Worm (Caenorhabditis elegans) whole organism, L1 larva: Measurements from ENCODE around the gene srd-2.

Experiments used
- aha-1 ChIP-seq: fragments of 150-350 bp; optimal IDR thresholded peaks from 2 replicates; lab custom pipeline; 2014; ENCODE audit warnings: missing biosample characterization, missing genetic modification characterization
- ama-1 ChIP-seq: fragments of 150-350 bp; optimal IDR thresholded peaks from 2 replicates; lab custom pipeline; 2014
- ceh-8 ChIP-seq: fragments of 200-800 bp; sonication (Bioruptor generic); optimal IDR thresholded peaks from 2 replicates; lab custom pipeline; 2018; ENCODE audit warnings: mild to moderate bottlenecking, missing genetic modification characterization, moderate library complexity, missing compliant biosample characterization
- ces-1 ChIP-seq: fragments of 150-350 bp; optimal IDR thresholded peaks from 2 replicates; lab custom pipeline; 2014; ENCODE audit warnings: missing biosample characterization, missing genetic modification reagents, missing genetic modification characterization
- dpl-1 ChIP-seq, 3 experiments: fragments of 150-350 bp in 2 of 3; sonication (generic microtip) in 1 of 3; optimal IDR thresholded peaks; 2 replicates each; lab custom pipeline; 2014 to 2017; ENCODE audit warnings: missing biosample characterization in 3 of 3, missing genetic modification characterization in 3 of 3, missing genetic modification reagents in 3 of 3
- elt-3 ChIP-seq, 6 experiments: fragments of 150-350 bp in 1 of 6; sonication (generic microtip); optimal IDR thresholded peaks; 2 replicates each; lab custom pipeline; 2017 to 2018; ENCODE audit warnings: missing biosample characterization in 6 of 6, missing genetic modification characterization in 6 of 6, inconsistent platforms in 1 of 6
- fkh-10 ChIP-seq: sonication (generic microtip); optimal IDR thresholded peaks from 2 replicates; lab custom pipeline; 2017; ENCODE audit warnings: missing biosample characterization, missing genetic modification reagents, missing genetic modification characterization
- lin-15B ChIP-seq: fragments of 150-350 bp; sonication (generic microtip); optimal IDR thresholded peaks from 3 replicates; lab custom pipeline; 2014; ENCODE audit warnings: missing biosample characterization, missing genetic modification characterization
- lir-3 ChIP-seq: sonication (generic microtip); optimal IDR thresholded peaks from 2 replicates; lab custom pipeline; 2016; ENCODE audit warnings: mild to moderate bottlenecking, missing genetic modification characterization, moderate library complexity, missing compliant biosample characterization; ENCODE audit not compliant: poor library complexity
- nhr-71 ChIP-seq: sonication (generic microtip); optimal IDR thresholded peaks from 2 replicates; lab custom pipeline; 2016; ENCODE audit warnings: mild to moderate bottlenecking, missing genetic modification characterization, moderate library complexity, missing compliant biosample characterization
- sox-4 ChIP-seq: sonication (generic microtip); optimal IDR thresholded peaks from 2 replicates; lab custom pipeline; 2016; ENCODE audit warnings: missing genetic modification characterization, missing compliant biosample characterization
- unc-62 ChIP-seq: fragments of 150-350 bp; optimal IDR thresholded peaks from 2 replicates; lab custom pipeline; 2014; ENCODE audit warnings: missing biosample characterization, missing genetic modification reagents, missing genetic modification characterization

ce11 chrII:10204428-10205049 lies 16.8 kb upstream of the srd-2 start:
- TF ChIP-seq sox-4 (tag; lab: Kevin White, UChicago) (no peak), unc-62 (GFP tag; lab: Kevin White, UChicago) (no peak), dpl-1 (GFP tag; optimal IDR thresholded peaks at IDR 0.05; lab: Kevin White, UChicago) (no peak), lir-3 (tag; lab: Kevin White, UChicago) (no peak), ces-1 (GFP tag; lab: Kevin White, UChicago) (no peak), elt-3 (tag; optimal IDR thresholded peaks at IDR 0.05; lab: Kevin White, UChicago) (no peak), lin-15B (no peak), ama-1 (no peak), aha-1 (tag; lab: Kevin White, UChicago) (no peak), ceh-8 (GFP tag; lab: Kevin White, UChicago) (no peak), fkh-10 (GFP tag; lab: Kevin White, UChicago) (no peak), nhr-71 (tag; lab: Kevin White, UChicago) (peak; percentile 51)
